Worm (Caenorhabditis elegans): ENCODE data around the gene F38E11.6.

- no peak for TF ChIP-seq ekl-4 (GFP tag; IDR thresholded peaks at IDR 0.05)
- no peak for TF ChIP-seq pha-4 (tag; optimal IDR thresholded peaks at IDR 0.05)
- TF ChIP-seq snpc-4 (GFP tag; optimal IDR thresholded peaks at IDR 0.05), result no peak
- no peak for TF ChIP-seq snpc-4 (tag; optimal IDR thresholded peaks at IDR 0.05)
- no peak for TF ChIP-seq F57C9.4 (tag; optimal IDR thresholded peaks at IDR 0.05)
- no peak for TF ChIP-seq F33H1.4 (GFP tag; IDR thresholded peaks at IDR 0.05)
- no peak for TF ChIP-seq nhr-120 (GFP tag; IDR thresholded peaks at IDR 0.05)
Observed at ce11 chrIV:9423095-9423494, 44.2 kb downstream of the F38E11.6 start, which contains the start of gene srxa-2.

All from whole organism, young adult.